Worm (Caenorhabditis elegans): Measurements from ENCODE around the gene cas-1.

Gene cas-1

DNA sequence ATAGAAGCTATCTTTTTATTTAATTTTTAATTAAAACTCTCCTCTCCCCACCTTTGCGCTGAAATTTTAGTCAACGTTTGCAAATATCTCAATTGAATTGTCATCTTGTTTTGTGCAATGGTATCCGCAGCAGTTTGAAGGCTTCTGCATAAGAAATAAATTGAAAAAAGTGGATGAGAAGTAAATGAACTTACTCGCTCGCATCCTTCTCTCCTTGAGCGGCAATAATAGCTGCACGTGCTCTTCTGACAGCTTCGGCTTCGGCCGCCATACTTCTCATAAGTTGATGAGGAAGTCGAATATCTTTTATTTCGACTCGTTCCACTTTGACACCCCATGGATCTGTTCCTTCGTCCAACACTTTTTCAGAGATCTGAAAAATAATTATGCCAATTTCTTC lies 3.4 kb upstream of the cas-1 start:
- TF ChIP-seq unc-42 (tag; optimal IDR thresholded peaks at IDR 0.05) = peak; percentile 84
- no peak for TF ChIP-seq ceh-19 (GFP tag; optimal IDR thresholded peaks at IDR 0.05)

DNA sequence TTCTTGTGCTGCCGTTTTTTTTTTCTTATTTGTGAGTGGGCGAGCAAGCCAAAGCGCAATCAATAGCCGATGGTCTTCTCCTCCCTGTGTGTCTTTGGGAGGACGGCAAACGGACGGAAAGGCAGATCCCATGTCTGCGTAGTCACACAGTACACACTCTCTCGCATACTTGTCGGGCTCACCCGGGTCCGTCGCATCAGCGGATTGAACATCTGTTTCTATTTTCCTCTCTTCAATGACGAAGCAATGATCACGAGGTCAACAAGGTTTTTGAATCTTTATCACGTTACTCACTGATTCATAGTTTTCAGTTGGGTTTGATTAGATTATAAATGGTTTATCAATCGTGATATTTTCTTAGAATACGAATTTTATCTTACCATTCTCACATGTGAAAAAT lies 2.1 kb upstream of the cas-1 start:
- no peak for TF ChIP-seq pha-4 (tag; optimal IDR thresholded peaks at IDR 0.05)
- no peak for TF ChIP-seq fax-1 (tag; optimal IDR thresholded peaks at IDR 0.05)
- TF ChIP-seq ceh-31 (tag; optimal IDR thresholded peaks at IDR 0.05) = no peak
- TF ChIP-seq unc-55 (GFP tag; optimal IDR thresholded peaks at IDR 0.05) = peak; percentile 83
- TF ChIP-seq hlh-8 (tag; optimal IDR thresholded peaks at IDR 0.05) = peak; percentile 22
- no peak for TF ChIP-seq eyg-1 (tag; optimal IDR thresholded peaks at IDR 0.05)
- TF ChIP-seq ceh-22 (tag; optimal IDR thresholded peaks at IDR 0.05) = no peak
- TF ChIP-seq ceh-18 (tag; optimal IDR thresholded peaks at IDR 0.05) = no peak
- TF ChIP-seq ceh-6 (GFP tag; optimal IDR thresholded peaks at IDR 0.05) = no peak
- TF ChIP-seq K02D7.2 (tag; optimal IDR thresholded peaks at IDR 0.05) = no peak
- TF ChIP-seq nhr-11 (tag; optimal IDR thresholded peaks at IDR 0.05) = no peak
- TF ChIP-seq hlh-30 (tag; optimal IDR thresholded peaks at IDR 0.05; ENCODE audit: insufficient read depth) = peak; percentile 88
- no peak for TF ChIP-seq ceh-2 (tag; optimal IDR thresholded peaks at IDR 0.05)

ce11 chrX:16814913-16815312 lies 1.5 kb upstream of the cas-1 start:
- TF ChIP-seq unc-55 (GFP tag; optimal IDR thresholded peaks at IDR 0.05) (no peak), sdc-2 (tag; optimal IDR thresholded peaks at IDR 0.05) (no peak), hlh-6 (tag; optimal IDR thresholded peaks at IDR 0.05) (no peak), gmeb-2 (tag; optimal IDR thresholded peaks at IDR 0.05) (no peak)

ce11 chrX:16813148-16813547 lies 308 bp downstream of the cas-1 start:
- TF ChIP-seq hlh-8 (tag; optimal IDR thresholded peaks at IDR 0.05) = no peak
- no peak for TF ChIP-seq ceh-34 (tag; optimal IDR thresholded peaks at IDR 0.05)
- no peak for TF ChIP-seq sdc-2 (tag; optimal IDR thresholded peaks at IDR 0.05)
- no peak for TF ChIP-seq fax-1 (tag; optimal IDR thresholded peaks at IDR 0.05)

- TF ChIP-seq nfya-1 (tag; optimal IDR thresholded peaks at IDR 0.05) (no peak), unc-55 (GFP tag; optimal IDR thresholded peaks at IDR 0.05) (peak; percentile 39), ceh-48 (tag; optimal IDR thresholded peaks at IDR 0.05) (no peak), K02D7.2 (tag; optimal IDR thresholded peaks at IDR 0.05) (no peak), ceh-18 (tag; optimal IDR thresholded peaks at IDR 0.05) (peak; percentile 37), C08G9.2 (tag; optimal IDR thresholded peaks at IDR 0.05) (peak; percentile 34)
Observed at ce11 chrX:16811974-16812373, 1.5 kb downstream of the cas-1 start.

DNA sequence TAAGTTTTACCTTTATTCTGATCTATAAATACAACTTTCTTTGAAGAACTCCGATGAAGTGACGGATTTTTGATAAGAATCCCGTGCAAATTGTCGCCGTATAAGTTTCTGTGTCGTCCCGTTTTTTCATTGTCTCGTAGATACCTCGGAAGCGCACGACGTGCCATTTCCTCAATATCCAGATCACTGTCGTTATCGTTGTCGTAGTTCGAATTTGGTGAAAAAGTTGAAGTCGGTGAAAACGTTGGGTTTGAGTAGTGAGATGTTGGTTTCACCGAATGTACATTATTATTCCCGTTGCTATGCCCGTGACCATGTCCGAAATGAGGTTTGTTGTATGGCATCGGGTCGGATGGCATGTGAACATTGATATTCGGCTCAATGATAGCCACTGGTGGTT lies 3.8 kb downstream of the cas-1 start:
- TF ChIP-seq T23F11.4 (GFP tag; optimal IDR thresholded peaks at IDR 0.05) (no peak), ceh-18 (tag; optimal IDR thresholded peaks at IDR 0.05) (no peak), ahr-1 (tag; optimal IDR thresholded peaks at IDR 0.05) (no peak), pha-2 (tag; optimal IDR thresholded peaks at IDR 0.05) (no peak)

DNA sequence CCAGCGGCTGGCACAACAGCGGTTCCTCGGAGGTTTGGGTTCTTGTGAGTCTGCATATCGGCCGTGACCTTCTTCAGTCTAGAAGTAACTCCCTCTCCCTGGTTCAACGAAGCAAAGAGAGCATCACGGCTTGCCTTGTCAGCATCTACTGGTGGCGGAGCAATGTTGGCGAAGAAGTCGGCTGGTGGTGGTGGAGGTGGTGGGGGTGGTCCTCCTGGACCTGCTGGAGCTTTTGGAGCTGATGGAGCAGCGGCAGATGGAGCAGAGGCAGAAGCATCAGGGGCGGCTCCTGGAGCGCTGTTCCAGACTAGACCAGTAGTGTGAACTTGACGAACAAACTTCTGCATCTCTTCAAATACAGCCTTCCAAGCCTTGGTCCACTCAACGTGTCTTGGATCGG lies 4.9 kb downstream of the cas-1 start:
- no peak for TF ChIP-seq T23F11.4 (GFP tag; optimal IDR thresholded peaks at IDR 0.05)
- no peak for TF ChIP-seq C38D4.7 (GFP tag; optimal IDR thresholded peaks at IDR 0.05)
- no peak for TF ChIP-seq ama-1 (optimal IDR thresholded peaks at IDR 0.05)
- no peak for TF ChIP-seq sox-2 (GFP tag; IDR thresholded peaks at IDR 0.05)
- no peak for TF ChIP-seq ttx-3 (tag; optimal IDR thresholded peaks at IDR 0.05)
- no peak for TF ChIP-seq mec-3 (tag; optimal IDR thresholded peaks at IDR 0.05; ENCODE audit: borderline replicate concordance)
